Worm (Caenorhabditis elegans): ENCODE data around the gene ceph-41.
A peak's percentile ranks its signal among the peaks of the same experiment; 100 is the strongest.

ceph-41 gene

ce11 chrIV:8138984-8139383 is 12.0 kb downstream of the ceph-41 start, which contains the start of gene pmk-3:
pmk-3 (plus strand) TSS chrIV:8139219.
- TF ChIP-seq tbx-8 (GFP tag; optimal IDR thresholded peaks at IDR 0.05) (no peak), nhr-2 (tag; optimal IDR thresholded peaks at IDR 0.05) (no peak), snpc-4 (tag; optimal IDR thresholded peaks at IDR 0.05) (no peak), ham-2 (GFP tag; optimal IDR thresholded peaks at IDR 0.05) (no peak)

- TF ChIP-seq ces-1 (GFP tag; optimal IDR thresholded peaks at IDR 0.05): peak; percentile 69
- TF ChIP-seq lin-13 (tag; optimal IDR thresholded peaks at IDR 0.05): no peak
Measured at ce11 chrIV:8142735-8143550, 15.9 kb downstream of the ceph-41 start, which contains the start of gene pmk-2. pmk-2 (plus strand) TSS chrIV:8143500.

- TF ChIP-seq blmp-1 (tag; optimal IDR thresholded peaks at IDR 0.05) (no peak), lin-13 (tag; optimal IDR thresholded peaks at IDR 0.05) (no peak), nhr-76 (tag; optimal IDR thresholded peaks at IDR 0.05) (no peak), sptf-1 (tag; optimal IDR thresholded peaks at IDR 0.05) (no peak), nhr-12 (tag; optimal IDR thresholded peaks at IDR 0.05) (no peak), mls-2 (tag; optimal IDR thresholded peaks at IDR 0.05) (no peak), snpc-4 (tag; optimal IDR thresholded peaks at IDR 0.05) (no peak), hlh-1 (tag; optimal IDR thresholded peaks at IDR 0.05) (no peak), pha-4 (tag; optimal IDR thresholded peaks at IDR 0.05) (no peak), nhr-237 (tag; optimal IDR thresholded peaks at IDR 0.05) (no peak), elt-3 (tag; optimal IDR thresholded peaks at IDR 0.05) (no peak), unc-39 (tag; optimal IDR thresholded peaks at IDR 0.05) (no peak), unc-62 (GFP tag; optimal IDR thresholded peaks at IDR 0.05) (no peak), sem-2 (GFP tag; optimal IDR thresholded peaks at IDR 0.05) (no peak), lin-32 (GFP tag; optimal IDR thresholded peaks at IDR 0.05) (no peak), drap-1 (GFP tag; optimal IDR thresholded peaks at IDR 0.05) (no peak), lsy-2 (tag; optimal IDR thresholded peaks at IDR 0.05) (no peak), flh-1 (GFP tag; optimal IDR thresholded peaks at IDR 0.05) (no peak)
Measured at ce11 chrIV:8144341-8144740, 17.3 kb downstream of the ceph-41 start.

- TF ChIP-seq blmp-1 (tag; optimal IDR thresholded peaks at IDR 0.05) (no peak), ceh-39 (tag; optimal IDR thresholded peaks at IDR 0.05) (peak; percentile 83)
Measured at ce11 chrIV:8146283-8146682, 19.3 kb downstream of the ceph-41 start.

ce11 chrIV:8148494-8148893 is 21.5 kb downstream of the ceph-41 start, which contains the start of gene pmk-1:
pmk-1 (plus strand) TSS chrIV:8148794.
- TF ChIP-seq mls-2 (tag; optimal IDR thresholded peaks at IDR 0.05) (no peak), elt-3 (tag; optimal IDR thresholded peaks at IDR 0.05) (no peak), tbx-8 (GFP tag; optimal IDR thresholded peaks at IDR 0.05) (no peak), zip-8 (tag; optimal IDR thresholded peaks at IDR 0.05) (no peak), ceh-83 (GFP tag; optimal IDR thresholded peaks at IDR 0.05) (no peak), M03D4.4 (tag; optimal IDR thresholded peaks at IDR 0.05) (no peak), nhr-28 (tag; optimal IDR thresholded peaks at IDR 0.05) (no peak), nhr-12 (tag; optimal IDR thresholded peaks at IDR 0.05) (no peak), bed-3 (GFP tag; optimal IDR thresholded peaks at IDR 0.05) (no peak), flh-1 (GFP tag; optimal IDR thresholded peaks at IDR 0.05) (no peak), unc-120 (tag; optimal IDR thresholded peaks at IDR 0.05; ENCODE audit: poor library complexity, severe bottlenecking) (no peak)

ce11 chrIV:8151721-8152120 is 24.7 kb downstream of the ceph-41 start:
- TF ChIP-seq sem-2 (GFP tag; optimal IDR thresholded peaks at IDR 0.05) (no peak), nhr-28 (tag; optimal IDR thresholded peaks at IDR 0.05) (no peak), tbx-8 (GFP tag; optimal IDR thresholded peaks at IDR 0.05) (no peak), zip-8 (tag; optimal IDR thresholded peaks at IDR 0.05) (no peak), unc-62 (GFP tag; optimal IDR thresholded peaks at IDR 0.05) (no peak), unc-120 (tag; optimal IDR thresholded peaks at IDR 0.05; ENCODE audit: poor library complexity, severe bottlenecking) (no peak), nhr-2 (tag; optimal IDR thresholded peaks at IDR 0.05) (no peak), snpc-4 (tag; optimal IDR thresholded peaks at IDR 0.05) (no peak), flh-1 (GFP tag; optimal IDR thresholded peaks at IDR 0.05) (no peak), hlh-1 (tag; optimal IDR thresholded peaks at IDR 0.05) (no peak)

All from whole organism, mixed stage, embryonic.